Fruit fly (Drosophila melanogaster): ENCODE results near the gene CG18577.

CG18577 gene

DNA sequence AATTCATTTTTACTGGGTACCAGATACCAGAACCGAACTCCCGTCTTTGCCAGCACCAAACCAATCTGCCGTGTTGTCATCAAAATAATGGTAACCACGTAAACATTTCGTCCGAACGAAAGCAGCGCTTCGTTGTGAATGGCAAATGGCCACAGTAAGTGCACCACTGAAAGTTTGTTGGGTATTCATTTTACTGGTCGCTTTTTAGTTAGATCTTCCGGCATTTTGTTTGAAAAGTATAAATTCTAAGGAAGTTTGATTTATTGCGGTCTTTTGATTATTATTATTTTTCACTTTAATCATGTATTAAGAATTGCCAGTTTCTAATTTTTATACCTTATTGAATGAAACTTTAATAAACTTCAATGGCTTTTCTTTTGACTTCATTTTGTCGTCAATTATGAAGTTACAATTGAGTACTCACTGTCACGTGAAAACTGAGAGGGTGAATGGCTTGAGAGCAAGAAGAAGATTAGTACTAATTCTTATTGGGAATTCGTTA is 18.6 kb downstream of the CG18577 start, which contains the start of gene ZnT86D (continued):
- TF ChIP-seq CG32264 (GFP tag; optimal IDR thresholded peaks at IDR 0.05) (peak; percentile 30), lola (GFP tag; optimal IDR thresholded peaks at IDR 0.05) (no peak), Dif (GFP tag; optimal IDR thresholded peaks at IDR 0.05; ENCODE audit: partially characterized antibody) (no peak), Dfd (GFP tag; optimal IDR thresholded peaks at IDR 0.05) (no peak)

- TF ChIP-seq woc (GFP tag; optimal IDR thresholded peaks at IDR 0.05) (peak; percentile 12), jim (GFP tag; optimal IDR thresholded peaks at IDR 0.05) (no peak), OdsH (GFP tag; optimal IDR thresholded peaks at IDR 0.05) (peak; percentile 82), lola (GFP tag; optimal IDR thresholded peaks at IDR 0.05) (no peak), dmrt93B (GFP tag; optimal IDR thresholded peaks at IDR 0.05) (peak; percentile 95), psq (GFP tag; optimal IDR thresholded peaks at IDR 0.05) (peak; percentile 63), tai (GFP tag; optimal IDR thresholded peaks at IDR 0.05) (no peak), CG32264 (GFP tag; optimal IDR thresholded peaks at IDR 0.05) (peak; percentile 56), ey (GFP tag; optimal IDR thresholded peaks at IDR 0.05) (peak; percentile 69), Hr83 (GFP tag; optimal IDR thresholded peaks at IDR 0.05; ENCODE audit: poor library complexity, severe bottlenecking) (peak; percentile 93), HLH106 (tag; optimal IDR thresholded peaks at IDR 0.05) (peak; percentile 83), dsf (GFP tag; optimal IDR thresholded peaks at IDR 0.05; ENCODE audit: borderline replicate concordance) (peak; percentile 18), usp (GFP tag; optimal IDR thresholded peaks at IDR 0.05) (no peak), fru (GFP tag; optimal IDR thresholded peaks at IDR 0.05) (peak; percentile 83), Abd-B (GFP tag; optimal IDR thresholded peaks at IDR 0.05) (no peak), br (GFP tag; optimal IDR thresholded peaks at IDR 0.05) (peak; percentile 88), Rel (GFP tag; optimal IDR thresholded peaks at IDR 0.05) (no peak), Rel (tag; optimal IDR thresholded peaks at IDR 0.05) (peak; percentile 61), sv (GFP tag; optimal IDR thresholded peaks at IDR 0.05) (peak; percentile 82), Dif (GFP tag; optimal IDR thresholded peaks at IDR 0.05; ENCODE audit: partially characterized antibody) (peak; percentile 52), CG9705 (GFP tag; optimal IDR thresholded peaks at IDR 0.05) (peak; percentile 91), Sp1 (GFP tag; optimal IDR thresholded peaks at IDR 0.05) (peak; percentile 89), Mio (GFP tag; optimal IDR thresholded peaks at IDR 0.05) (peak; percentile 77), CrebA (GFP tag; optimal IDR thresholded peaks at IDR 0.05; ENCODE audit: borderline replicate concordance) (no peak), Hnf4 (GFP tag; optimal IDR thresholded peaks at IDR 0.05) (peak; percentile 52), Vsx2 (GFP tag; optimal IDR thresholded peaks at IDR 0.05; ENCODE audit: partially characterized antibody) (peak; percentile 95), h (GFP tag; optimal IDR thresholded peaks at IDR 0.05) (peak; percentile 89), Myc (optimal IDR thresholded peaks at IDR 0.05) (peak; percentile 60), foxo (GFP tag; optimal IDR thresholded peaks at IDR 0.05) (peak in 1 of 2 experiments; percentile 78), Hr78 (GFP tag; optimal IDR thresholded peaks at IDR 0.05) (no peak), Jra (GFP tag; optimal IDR thresholded peaks at IDR 0.05) (peak; percentile 78), rgr (GFP tag; optimal IDR thresholded peaks at IDR 0.05) (peak; percentile 93)
Measured at dm6 chr3R:11216156-11216630, 20.3 kb downstream of the CG18577 start, which contains the start of the genes RpS25 and CG4820. Gene RpS25 (minus strand): TSS chr3R:11216287. Gene CG4820 (plus strand): TSS chr3R:11216535.

DNA sequence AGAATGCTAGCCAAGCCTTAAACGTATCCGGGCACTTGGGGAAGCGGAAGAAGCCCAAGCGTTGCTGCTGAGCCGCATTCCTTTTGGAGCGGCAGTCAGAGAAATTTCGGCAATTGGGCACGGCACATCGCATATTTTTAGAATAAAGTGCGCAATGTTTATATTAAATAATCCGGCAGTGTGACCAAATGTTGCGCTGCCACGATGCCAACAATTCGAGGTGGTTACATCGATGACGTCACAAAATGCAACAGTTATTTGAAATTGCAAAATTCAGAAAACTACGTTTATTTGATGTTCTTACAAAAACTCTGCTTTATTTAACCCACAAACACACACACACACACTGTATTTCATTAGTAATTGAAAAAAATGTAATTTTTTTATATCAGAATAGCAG is 24.0 kb downstream of the CG18577 start, which contains the start of gene CG6689:
CG6689 (minus strand) TSS at position 182 of the 400 bp plus-strand sequence.
- TF ChIP-seq GATAd (GFP tag; optimal IDR thresholded peaks at IDR 0.05): no peak
- TF ChIP-seq woc (GFP tag; optimal IDR thresholded peaks at IDR 0.05): peak; percentile 64
- no peak for TF ChIP-seq N (GFP tag; optimal IDR thresholded peaks at IDR 0.05)
- TF ChIP-seq jim (GFP tag; optimal IDR thresholded peaks at IDR 0.05): no peak
- no peak for TF ChIP-seq dsf (GFP tag; optimal IDR thresholded peaks at IDR 0.05; ENCODE audit: borderline replicate concordance)
- TF ChIP-seq Hr83 (GFP tag; optimal IDR thresholded peaks at IDR 0.05; ENCODE audit: poor library complexity, severe bottlenecking): peak; percentile 46
- TF ChIP-seq sage (GFP tag; optimal IDR thresholded peaks at IDR 0.05): no peak
- TF ChIP-seq sv (GFP tag; optimal IDR thresholded peaks at IDR 0.05): no peak
- TF ChIP-seq ey (GFP tag; optimal IDR thresholded peaks at IDR 0.05): no peak
- no peak for TF ChIP-seq fru (GFP tag; optimal IDR thresholded peaks at IDR 0.05)
- TF ChIP-seq br (GFP tag; optimal IDR thresholded peaks at IDR 0.05): no peak
- no peak for TF ChIP-seq psq (GFP tag; optimal IDR thresholded peaks at IDR 0.05)
- TF ChIP-seq h (GFP tag; optimal IDR thresholded peaks at IDR 0.05): peak; percentile 8
- no peak for TF ChIP-seq dl (GFP tag; optimal IDR thresholded peaks at IDR 0.05; ENCODE audit: insufficient read depth in 1 of 2, partially characterized antibody in 2 of 2)

All from whole organism, wandering third instar larva.